Worm (Caenorhabditis elegans): ENCODE measurements around the gene aat-4.
A peak's percentile ranks its signal among the peaks of the same experiment; 100 is the strongest.

The aat-4 gene

DNA sequence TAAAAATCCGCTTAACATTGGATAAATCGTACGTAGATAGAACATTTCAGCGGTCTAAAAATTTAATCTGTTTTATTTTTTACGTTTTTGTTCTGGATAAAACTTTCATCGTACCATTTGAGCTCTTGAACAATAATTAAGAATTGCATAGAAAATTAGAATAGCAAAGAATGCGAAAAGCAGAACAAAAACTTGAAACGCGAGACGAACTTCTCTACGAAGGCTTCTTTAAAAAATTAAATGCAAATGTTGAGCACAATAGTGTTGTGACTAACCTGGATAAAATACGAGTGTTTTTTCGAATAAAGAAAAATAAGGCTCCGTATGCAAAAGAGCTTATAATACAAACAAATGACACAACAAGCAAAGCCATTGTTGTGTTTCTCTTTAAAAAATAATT, 24.0 kb upstream of the aat-4 start:
- no peak for TF ChIP-seq lsy-2 (tag; optimal IDR thresholded peaks at IDR 0.05)
- no peak for TF ChIP-seq C16A3.4 (tag; optimal IDR thresholded peaks at IDR 0.05)
- TF ChIP-seq nhr-20 (tag; optimal IDR thresholded peaks at IDR 0.05) = no peak
- no peak for TF ChIP-seq nhr-85 (tag)
- no peak for TF ChIP-seq hlh-17 (GFP tag; optimal IDR thresholded peaks at IDR 0.05; ENCODE audit: borderline replicate concordance)
- TF ChIP-seq nhr-84 (tag; optimal IDR thresholded peaks at IDR 0.05) = no peak
- TF ChIP-seq nhr-237 (tag; optimal IDR thresholded peaks at IDR 0.05) = no peak
- no peak for TF ChIP-seq ztf-4 (tag; optimal IDR thresholded peaks at IDR 0.05)
- TF ChIP-seq zip-4 (GFP tag; optimal IDR thresholded peaks at IDR 0.05) = no peak
- TF ChIP-seq nhr-47 (tag; optimal IDR thresholded peaks at IDR 0.05) = no peak
- no peak for TF ChIP-seq ets-5 (GFP tag; IDR thresholded peaks at IDR 0.05)
- TF ChIP-seq jun-1 (tag; optimal IDR thresholded peaks at IDR 0.05) = no peak
- no peak for TF ChIP-seq C04F5.9 (tag; optimal IDR thresholded peaks at IDR 0.05)
- TF ChIP-seq dsc-1 (tag; optimal IDR thresholded peaks at IDR 0.05) = no peak
- TF ChIP-seq nhr-71 (tag; optimal IDR thresholded peaks at IDR 0.05) = no peak
- TF ChIP-seq skn-1 (tag; optimal IDR thresholded peaks at IDR 0.05) = no peak
- TF ChIP-seq ama-1 (optimal IDR thresholded peaks at IDR 0.05) = no peak

DNA sequence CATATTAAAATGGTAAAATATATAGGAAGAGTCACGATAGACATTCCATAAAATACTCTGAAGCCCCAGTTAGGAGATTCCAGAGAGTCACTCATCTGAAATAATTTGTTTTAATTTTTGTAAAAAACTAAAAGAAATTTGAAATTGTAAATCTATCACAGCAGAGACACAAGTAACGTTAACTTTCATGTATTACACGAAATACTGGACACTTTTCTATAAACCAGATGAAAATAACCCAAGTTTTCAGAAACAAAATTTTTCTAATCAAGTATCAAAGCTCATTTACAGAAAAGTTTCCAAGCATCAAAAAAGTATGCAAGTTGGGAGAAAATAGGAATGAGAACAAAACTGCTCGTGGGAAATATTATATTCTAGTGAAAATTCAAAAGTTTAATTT, 22.7 kb upstream of the aat-4 start, which contains the start of gene srv-27:
Gene srv-27 (minus strand): TSS at position 101 of the 400 bp plus-strand sequence.
- TF ChIP-seq mep-1 (tag; optimal IDR thresholded peaks at IDR 0.05) (no peak), ceh-90 (tag; optimal IDR thresholded peaks at IDR 0.05) (no peak), fkh-8 (tag; optimal IDR thresholded peaks at IDR 0.05) (peak; percentile 16)

DNA sequence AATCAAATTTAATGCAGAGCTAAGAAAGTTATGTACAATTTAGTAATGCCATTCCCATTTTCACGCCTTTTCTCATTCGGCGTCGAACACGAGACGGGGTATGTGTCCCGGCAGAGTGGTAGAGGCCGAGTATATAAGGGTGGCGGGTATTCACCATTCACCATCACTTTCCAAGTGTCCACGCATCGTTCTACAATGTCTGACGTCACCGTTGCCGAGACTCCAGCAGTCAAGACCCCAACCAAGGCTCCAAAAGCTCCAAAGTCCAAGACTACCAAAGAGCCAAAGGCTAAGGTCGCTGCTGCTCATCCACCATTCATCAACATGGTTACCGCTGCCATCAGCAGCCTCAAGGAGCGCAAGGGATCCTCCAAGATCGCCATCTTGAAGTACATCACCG, 18.6 kb upstream of the aat-4 start, which contains the start of gene hil-2:
Gene hil-2 (plus strand): TSS at position 160 of the 400 bp plus-strand sequence.
- TF ChIP-seq nhr-85 (tag) (no peak), unc-130 (tag; optimal IDR thresholded peaks at IDR 0.05) (no peak), hlh-17 (GFP tag; optimal IDR thresholded peaks at IDR 0.05; ENCODE audit: borderline replicate concordance) (no peak), mab-9 (GFP tag; IDR thresholded peaks at IDR 0.05) (no peak), nhr-47 (tag; optimal IDR thresholded peaks at IDR 0.05) (peak; percentile 23), irx-1 (tag; optimal IDR thresholded peaks at IDR 0.05) (no peak), F16B12.6 (tag; optimal IDR thresholded peaks at IDR 0.05) (no peak), egl-27 (tag; optimal IDR thresholded peaks at IDR 0.05) (no peak), ets-5 (GFP tag; IDR thresholded peaks at IDR 0.05) (no peak), C16A3.4 (tag; optimal IDR thresholded peaks at IDR 0.05) (peak; percentile 4), hlh-4 (tag; optimal IDR thresholded peaks at IDR 0.05) (no peak), pag-3 (tag; optimal IDR thresholded peaks at IDR 0.05; ENCODE audit: borderline replicate concordance, insufficient read depth) (no peak), nhr-84 (tag; optimal IDR thresholded peaks at IDR 0.05) (no peak), fkh-4 (tag; optimal IDR thresholded peaks at IDR 0.05; ENCODE audit: borderline replicate concordance) (no peak), alr-1 (tag; optimal IDR thresholded peaks at IDR 0.05; ENCODE audit: borderline replicate concordance) (no peak), snu-23 (GFP tag; optimal IDR thresholded peaks at IDR 0.05) (no peak), Y116A8C.19 (tag; optimal IDR thresholded peaks at IDR 0.05; ENCODE audit: borderline replicate concordance) (no peak), lir-3 (tag; optimal IDR thresholded peaks at IDR 0.05; ENCODE audit: poor library complexity) (no peak), sptf-1 (tag; optimal IDR thresholded peaks at IDR 0.05) (no peak), fos-1 (tag; optimal IDR thresholded peaks at IDR 0.05) (no peak), tlp-1 (tag; optimal IDR thresholded peaks at IDR 0.05) (no peak), fkh-10 (GFP tag; optimal IDR thresholded peaks at IDR 0.05) (no peak), vab-15 (tag; optimal IDR thresholded peaks at IDR 0.05) (no peak), ztf-11 (tag; optimal IDR thresholded peaks at IDR 0.05) (peak in 1 of 2 experiments; percentile 4), nhr-19 (GFP tag; conservative IDR thresholded peaks at IDR 0.05) (no peak), jun-1 (tag; optimal IDR thresholded peaks at IDR 0.05) (no peak), lin-13 (GFP tag; optimal IDR thresholded peaks at IDR 0.05) (no peak), lin-15B (tag; optimal IDR thresholded peaks at IDR 0.05) (no peak), pax-3 (tag; optimal IDR thresholded peaks at IDR 0.05) (no peak), dpl-1 (GFP tag; optimal IDR thresholded peaks at IDR 0.05) (peak in 1 of 3 experiments; percentile 13), grh-1 (GFP tag; IDR thresholded peaks at IDR 0.05) (0 out of 2 replicates have a peak, but pooled peaks have one; percentile 31), zip-4 (GFP tag; optimal IDR thresholded peaks at IDR 0.05) (no peak), lin-14 (GFP tag; optimal IDR thresholded peaks at IDR 0.05) (no peak), rnt-1 (tag; optimal IDR thresholded peaks at IDR 0.05) (no peak), nhr-77 (tag; optimal IDR thresholded peaks at IDR 0.05) (no peak), mdl-1 (tag; optimal IDR thresholded peaks at IDR 0.05) (no peak), ceh-82 (tag; optimal IDR thresholded peaks at IDR 0.05) (peak in 1 of 3 experiments; percentile 44)

All from whole organism, L1 larva.